Worm (Caenorhabditis elegans) whole organism, L3 larva: ENCODE measurements around the gene knl-1.

Experiments used
- egl-27 ChIP-seq: sonication (generic microtip); optimal IDR thresholded peaks from 4 replicates; lab custom pipeline; 2017; ENCODE audit warnings: missing biosample characterization, missing genetic modification reagents, missing genetic modification characterization
- elt-1 ChIP-seq: fragments of 150-350 bp; optimal IDR thresholded peaks from 2 replicates; lab custom pipeline; 2014; ENCODE audit warnings: missing biosample characterization, missing genetic modification characterization
- elt-2 ChIP-seq: sonication (generic microtip); optimal IDR thresholded peaks from 2 replicates; lab custom pipeline; 2016; ENCODE audit warnings: missing genetic modification reagents, mild to moderate bottlenecking, missing genetic modification characterization, missing compliant biosample characterization
- fkh-10 ChIP-seq: sonication (generic microtip); optimal IDR thresholded peaks from 2 replicates; lab custom pipeline; 2017; ENCODE audit warnings: missing biosample characterization, missing genetic modification reagents, missing genetic modification characterization
- nhr-11 ChIP-seq: fragments of 150-350 bp; optimal IDR thresholded peaks from 2 replicates; lab custom pipeline; 2014; ENCODE audit warnings: missing biosample characterization, missing genetic modification characterization
- nhr-23 ChIP-seq: fragments of 150-350 bp; optimal IDR thresholded peaks from 2 replicates; lab custom pipeline; 2014; ENCODE audit warnings: missing biosample characterization, missing genetic modification reagents, missing genetic modification characterization
- nhr-76 ChIP-seq: fragments of 150-350 bp; sonication (generic microtip); optimal IDR thresholded peaks from 5 replicates; lab custom pipeline; 2014; ENCODE audit warnings: missing biosample characterization, missing genetic modification characterization
- unc-62 ChIP-seq: fragments of 150-350 bp; sonication (generic microtip); optimal IDR thresholded peaks from 4 replicates; lab custom pipeline; 2014; ENCODE audit warnings: missing biosample characterization, missing genetic modification reagents, missing genetic modification characterization

- TF ChIP-seq nhr-11 (no peak), unc-62 (GFP tag; lab: Kevin White, UChicago) (no peak), nhr-76 (no peak), fkh-10 (GFP tag; lab: Kevin White, UChicago) (no peak), elt-2 (tag; lab: Kevin White, UChicago) (no peak), egl-27 (tag; lab: Kevin White, UChicago) (no peak), elt-1 (no peak), nhr-23 (tag; lab: Kevin White, UChicago) (no peak)
These were observed 53.0 kb downstream of the knl-1 start for ce11 chrIII:8303440-8303839.
